Fruit fly (Drosophila melanogaster): Measurements from ENCODE around the gene CG1532.

dm6 chrX:21042638-21043513 is 14.7 kb upstream of the CG1532 start:
- TF ChIP-seq Eip78C (GFP tag) (peak; percentile 92), net (GFP tag; optimal IDR thresholded peaks at IDR 0.05) (peak; percentile 76), Blimp-1 (GFP tag; optimal IDR thresholded peaks at IDR 0.05) (peak; percentile 63), Eip93F (GFP tag; optimal IDR thresholded peaks at IDR 0.05) (peak; percentile 75), Lpt (GFP tag; optimal IDR thresholded peaks at IDR 0.05) (peak; percentile 76), CG7368 (GFP tag; optimal IDR thresholded peaks at IDR 0.05) (peak; percentile 79), CG11762 (GFP tag; optimal IDR thresholded peaks at IDR 0.05; ENCODE audit: insufficient read depth) (peak; percentile 79), CG6792 (GFP tag; optimal IDR thresholded peaks at IDR 0.05) (peak; percentile 79), CG8632 (GFP tag; optimal IDR thresholded peaks at IDR 0.05) (peak; percentile 85), CG10631 (GFP tag; optimal IDR thresholded peaks at IDR 0.05) (peak; percentile 79), CG11902 (GFP tag; optimal IDR thresholded peaks at IDR 0.05) (peak; percentile 68), CG3919 (GFP tag; optimal IDR thresholded peaks at IDR 0.05) (peak; percentile 87), fd85E (GFP tag; optimal IDR thresholded peaks at IDR 0.05) (no peak), OdsH (GFP tag; optimal IDR thresholded peaks at IDR 0.05) (peak; percentile 84)
